Fruit fly (Drosophila melanogaster) whole organism, embryonic: ENCODE results near the gene CG34417.

ENCODE experiments used
- CG10431 ChIP-seq: fragments of 200-800 bp; sonication (Bioruptor generic); optimal IDR thresholded peaks from 3 replicates; lab custom pipeline; 2018; ENCODE audit warnings: missing biosample characterization, mild to moderate bottlenecking, missing genetic modification characterization
- CG11504 ChIP-seq: fragments of 200-800 bp; sonication (Bioruptor generic); optimal IDR thresholded peaks from 3 replicates; lab custom pipeline; 2019; ENCODE audit warnings: missing biosample characterization, mild to moderate bottlenecking, missing genetic modification characterization, moderate library complexity
- CG15601 ChIP-seq: fragments of 200-800 bp; sonication (Bioruptor generic); optimal IDR thresholded peaks from 3 replicates; lab custom pipeline; 2019; ENCODE audit warnings: missing biosample characterization, mild to moderate bottlenecking, missing genetic modification characterization, moderate library complexity
- CG17361 ChIP-seq: fragments of 200-800 bp; sonication (Bioruptor generic); IDR thresholded peaks from 3 replicates; pipeline ENCODE4 v1.3.6; 2022; ENCODE audit warnings: missing biosample characterization, missing genetic modification characterization
- CG18476 ChIP-seq: fragments of 200-800 bp; sonication (Bioruptor generic); optimal IDR thresholded peaks from 2 replicates; lab custom pipeline; 2016; ENCODE audit warnings: missing biosample characterization, mild to moderate bottlenecking, missing genetic modification characterization
- CG18764 ChIP-seq: fragments of 200-800 bp; sonication (Bioruptor generic); optimal IDR thresholded peaks from 3 replicates; lab custom pipeline; 2016; ENCODE audit warnings: missing biosample characterization, missing genetic modification characterization
- CG32532 ChIP-seq: fragments of 200-800 bp; sonication (Bioruptor generic); IDR thresholded peaks from 2 replicates; pipeline ENCODE4 v1.3.6; 2022; ENCODE audit warnings: missing biosample characterization, missing genetic modification characterization
- CG3281 ChIP-seq: fragments of 200-800 bp; sonication (Bioruptor generic); optimal IDR thresholded peaks from 3 replicates; lab custom pipeline; 2017; ENCODE audit warnings: missing biosample characterization, mild to moderate bottlenecking, missing genetic modification characterization
- CG3995 ChIP-seq: fragments of 200-800 bp; sonication (Bioruptor generic); optimal IDR thresholded peaks from 3 replicates; lab custom pipeline; 2016; ENCODE audit warnings: missing biosample characterization, missing genetic modification characterization
- CG4404 ChIP-seq: fragments of 200-800 bp; sonication (Bioruptor generic); IDR thresholded peaks from 2 replicates; pipeline ENCODE4 v1.3.6; 2022; ENCODE audit warnings: missing biosample characterization, missing genetic modification characterization
- CG5245 ChIP-seq: fragments of 200-800 bp; sonication (Bioruptor generic); optimal IDR thresholded peaks from 3 replicates; lab custom pipeline; 2016; ENCODE audit warnings: missing biosample characterization, missing genetic modification characterization
- CG5953 ChIP-seq: fragments of 200-800 bp; sonication (Bioruptor generic); IDR thresholded peaks from 2 replicates; pipeline ENCODE4 v1.3.6; 2022; ENCODE audit warnings: missing biosample characterization, missing genetic modification characterization
- CG8290 ChIP-seq, 3 experiments: fragments of 200-800 bp; sonication (Bioruptor generic); optimal IDR thresholded peaks; 2 replicates each; lab custom pipeline; 2016 to 2019; ENCODE audit warnings: missing biosample characterization in 3 of 3, missing genetic modification characterization in 3 of 3, mild to moderate bottlenecking in 2 of 3, moderate library complexity in 1 of 3
- Camta ChIP-seq: fragments of 200-800 bp; sonication (Bioruptor generic); optimal IDR thresholded peaks from 2 replicates; lab custom pipeline; 2016; ENCODE audit warnings: missing biosample characterization, missing genetic modification characterization
- Chrac-16 ChIP-seq: fragments of 200-800 bp; sonication (Bioruptor generic); optimal IDR thresholded peaks from 3 replicates; lab custom pipeline; 2016; ENCODE audit warnings: missing biosample characterization, missing genetic modification characterization
- Gsc ChIP-seq: fragments of 200-800 bp; sonication (Bioruptor generic); IDR thresholded peaks from 2 replicates; pipeline ENCODE4 v1.3.6; 2022; ENCODE audit warnings: missing biosample characterization, missing genetic modification characterization
- HHEX ChIP-seq: fragments of 200-800 bp; sonication (Bioruptor generic); optimal IDR thresholded peaks from 3 replicates; lab custom pipeline; 2017; ENCODE audit warnings: missing biosample characterization, mild to moderate bottlenecking, missing genetic modification characterization, missing genetic modification reagents
- HmgZ ChIP-seq: fragments of 200-800 bp; sonication (Bioruptor generic); optimal IDR thresholded peaks from 2 replicates; lab custom pipeline; 2018; ENCODE audit warnings: missing biosample characterization, mild to moderate bottlenecking, missing genetic modification characterization
- Hr3 ChIP-seq: fragments of 200-800 bp; sonication (Bioruptor generic); optimal IDR thresholded peaks from 3 replicates; lab custom pipeline; 2016; ENCODE audit warnings: missing biosample characterization, missing genetic modification characterization
- Mrtf ChIP-seq: fragments of 200-800 bp; sonication (Bioruptor generic); IDR thresholded peaks from 3 replicates; pipeline ENCODE4 v1.3.6; 2022; ENCODE audit warnings: missing biosample characterization, missing genetic modification characterization
- NFAT ChIP-seq: fragments of 200-800 bp; sonication (Bioruptor generic); IDR thresholded peaks from 2 replicates; pipeline ENCODE4 v1.3.6; 2022; ENCODE audit warnings: missing biosample characterization, missing genetic modification characterization
- Oli ChIP-seq: fragments of 200-800 bp; sonication (Bioruptor generic); optimal IDR thresholded peaks from 2 replicates; lab custom pipeline; 2018; ENCODE audit warnings: missing biosample characterization, mild to moderate bottlenecking, missing genetic modification characterization, moderate library complexity
- Spps ChIP-seq: fragments of 200-800 bp; sonication (Bioruptor generic); optimal IDR thresholded peaks from 2 replicates; lab custom pipeline; 2018; ENCODE audit warnings: missing biosample characterization, mild to moderate bottlenecking, missing genetic modification characterization
- Sry-δ ChIP-seq: fragments of 200-800 bp; sonication (Bioruptor generic); optimal IDR thresholded peaks from 2 replicates; lab custom pipeline; 2016; ENCODE audit warnings: missing biosample characterization, missing genetic modification characterization
- abd-A ChIP-seq: fragments of 200-800 bp; sonication (Bioruptor generic); optimal IDR thresholded peaks from 3 replicates; lab custom pipeline; 2019; ENCODE audit warnings: missing biosample characterization, mild to moderate bottlenecking, missing genetic modification characterization, moderate library complexity
- al ChIP-seq: fragments of 200-800 bp; sonication (Bioruptor generic); IDR thresholded peaks from 2 replicates; pipeline ENCODE4 v1.3.6; 2022; ENCODE audit warnings: missing biosample characterization, missing genetic modification characterization
- ato ChIP-seq: fragments of 200-800 bp; sonication (Bioruptor generic); IDR thresholded peaks from 2 replicates; pipeline ENCODE4 v1.3.6; 2022; ENCODE audit warnings: missing biosample characterization, missing genetic modification characterization; ENCODE audit not compliant: partially characterized antibody
- bowl ChIP-seq: fragments of 200-800 bp; sonication (Bioruptor generic); IDR thresholded peaks from 2 replicates; pipeline ENCODE4 v1.3.6; 2022; ENCODE audit warnings: missing biosample characterization, missing genetic modification characterization
- crol ChIP-seq: fragments of 200-800 bp; sonication (Bioruptor generic); IDR thresholded peaks from 2 replicates; pipeline ENCODE4 v1.3.6; 2022; ENCODE audit warnings: missing biosample characterization, missing genetic modification characterization
- cwo ChIP-seq: fragments of 200-800 bp; sonication (Bioruptor generic); optimal IDR thresholded peaks from 3 replicates; lab custom pipeline; 2017; ENCODE audit warnings: missing biosample characterization, missing genetic modification characterization, mild to moderate bottlenecking, moderate library complexity, missing genetic modification reagents
- dan ChIP-seq: fragments of 200-800 bp; sonication (Bioruptor generic); IDR thresholded peaks from 2 replicates; pipeline ENCODE4 v1.3.6; 2022; ENCODE audit warnings: missing biosample characterization, missing genetic modification characterization
- dati ChIP-seq: fragments of 200-800 bp; sonication (Bioruptor generic); IDR thresholded peaks from 2 replicates; pipeline ENCODE4 v1.3.6; 2022; ENCODE audit warnings: missing biosample characterization, missing genetic modification characterization
- dmrt99B ChIP-seq: fragments of 200-800 bp; sonication (Bioruptor generic); optimal IDR thresholded peaks from 2 replicates; lab custom pipeline; 2018; ENCODE audit warnings: missing biosample characterization, mild to moderate bottlenecking, missing genetic modification characterization, moderate library complexity
- dpn ChIP-seq, 2 experiments: fragments of 200-800 bp; sonication (Bioruptor generic); optimal IDR thresholded peaks; 3 replicates each; lab custom pipeline; 2016; ENCODE audit warnings: missing biosample characterization in 2 of 2, missing genetic modification characterization in 2 of 2
- dysf ChIP-seq: fragments of 200-800 bp; sonication (Bioruptor generic); IDR thresholded peaks from 3 replicates; pipeline ENCODE4 v1.3.6; 2022; ENCODE audit warnings: missing biosample characterization, missing genetic modification characterization
- esg ChIP-seq: fragments of 200-800 bp; sonication (Bioruptor generic); conservative IDR thresholded peaks from 2 replicates; pipeline ENCODE4 v1.3.6; 2022; ENCODE audit warnings: missing biosample characterization, missing genetic modification characterization
- fd64A ChIP-seq: fragments of 200-800 bp; sonication (Bioruptor generic); optimal IDR thresholded peaks from 3 replicates; lab custom pipeline; 2018; ENCODE audit warnings: missing biosample characterization, mild to moderate bottlenecking, missing genetic modification characterization
- fu2 ChIP-seq: fragments of 200-800 bp; sonication (Bioruptor generic); optimal IDR thresholded peaks from 2 replicates; lab custom pipeline; 2016; ENCODE audit warnings: missing biosample characterization, missing genetic modification characterization
- gro ChIP-seq: fragments of 200-800 bp; sonication (Bioruptor generic); optimal IDR thresholded peaks from 2 replicates; lab custom pipeline; 2016; ENCODE audit warnings: missing biosample characterization, missing genetic modification characterization
- her ChIP-seq: fragments of 200-800 bp; sonication (Bioruptor generic); optimal IDR thresholded peaks from 2 replicates; lab custom pipeline; 2016; ENCODE audit warnings: missing biosample characterization, missing genetic modification characterization
- jumu ChIP-seq: fragments of 200-800 bp; sonication (Bioruptor generic); optimal IDR thresholded peaks from 3 replicates; lab custom pipeline; 2016; ENCODE audit warnings: missing biosample characterization, missing genetic modification characterization
- knrl ChIP-seq: fragments of 200-800 bp; sonication (Bioruptor generic); IDR thresholded peaks from 3 replicates; pipeline ENCODE4 v1.3.6; 2022; ENCODE audit warnings: missing biosample characterization, missing genetic modification characterization; ENCODE audit not compliant: partially characterized antibody
- nerfin-2 ChIP-seq: fragments of 200-800 bp; sonication (Bioruptor generic); IDR thresholded peaks from 2 replicates; pipeline ENCODE4 v1.3.6; 2022; ENCODE audit warnings: missing biosample characterization, missing genetic modification characterization; ENCODE audit not compliant: partially characterized antibody
- pita ChIP-seq: fragments of 200-800 bp; sonication (Bioruptor generic); optimal IDR thresholded peaks from 2 replicates; lab custom pipeline; 2017; ENCODE audit warnings: missing biosample characterization, mild to moderate bottlenecking, missing genetic modification characterization
- row ChIP-seq: fragments of 200-800 bp; sonication (Bioruptor generic); IDR thresholded peaks from 3 replicates; pipeline ENCODE4 v1.3.6; 2022; ENCODE audit warnings: missing biosample characterization, missing genetic modification characterization
- seq ChIP-seq: fragments of 200-800 bp; sonication (Bioruptor generic); IDR thresholded peaks from 2 replicates; pipeline ENCODE4 v1.3.6; 2022; ENCODE audit warnings: missing biosample characterization, missing genetic modification characterization
- sr ChIP-seq: fragments of 200-800 bp; sonication (Bioruptor generic); IDR thresholded peaks from 3 replicates; pipeline ENCODE4 v1.3.6; 2022; ENCODE audit warnings: missing biosample characterization, missing genetic modification characterization
- ssp ChIP-seq: fragments of 200-800 bp; sonication (Bioruptor generic); IDR thresholded peaks from 2 replicates; pipeline ENCODE4 v1.3.6; 2022; ENCODE audit warnings: missing biosample characterization, missing genetic modification characterization
- sug ChIP-seq: fragments of 200-800 bp; optimal IDR thresholded peaks from 2 replicates; lab custom pipeline; 2019; ENCODE audit warnings: missing biosample characterization, mild to moderate bottlenecking, missing genetic modification characterization, moderate library complexity
- tll ChIP-seq, 2 experiments: fragments of 200-800 bp in 1 of 2; fragments of >200 bp in 1 of 2; sonication (Bioruptor generic) in 1 of 2; optimal IDR thresholded peaks; 2 replicates each; lab custom pipeline; 2017 to 2019; ENCODE audit warnings: missing biosample characterization in 2 of 2, missing genetic modification characterization in 2 of 2, mild to moderate bottlenecking in 1 of 2, moderate library complexity in 1 of 2
- tna ChIP-seq: fragments of 200-800 bp; sonication (Bioruptor generic); IDR thresholded peaks from 2 replicates; pipeline ENCODE4 v1.3.6; 2022; ENCODE audit warnings: missing biosample characterization, missing genetic modification characterization; ENCODE audit not compliant: partially characterized antibody

CG34417 gene

DNA sequence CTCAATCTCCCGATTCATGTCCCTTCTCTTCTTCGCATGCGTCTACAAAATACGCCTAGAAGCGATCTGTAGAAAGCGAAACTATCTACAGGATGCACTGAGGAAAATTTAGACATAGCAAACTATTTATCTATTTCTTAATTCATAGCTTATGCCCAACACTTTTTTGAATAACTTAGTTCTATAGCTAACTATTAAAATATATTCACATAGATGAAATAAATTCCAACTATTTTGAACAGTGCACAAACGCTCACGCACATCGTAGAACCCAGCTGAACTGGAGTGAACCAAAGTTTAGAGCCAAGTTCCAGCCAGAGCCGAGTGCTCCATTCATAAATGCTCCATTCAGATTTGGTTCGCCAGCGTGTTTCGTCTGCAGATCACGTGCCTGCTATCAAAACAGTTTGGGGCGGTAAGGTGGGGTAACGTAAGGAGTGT is 81.0 kb downstream of the CG34417 start (continued):
- TF ChIP-seq CG11504 (tag; lab: Kevin White, UChicago) (peak; percentile 53), fu2 (GFP tag; lab: Kevin White, UChicago) (no peak), esg (peak; percentile 41; the same call in 1 of the 2 replicates), CG18476 (GFP tag; lab: Kevin White, UChicago) (peak; percentile 23), cwo (GFP tag; lab: Kevin White, UChicago) (peak; percentile 78), Mrtf (GFP tag; lab: Robert Waterston, UW) (no peak), dati (GFP tag; lab: Robert Waterston, UW) (0 out of 2 replicates have a peak, but pooled peaks have one; percentile 2), CG10431 (GFP tag; lab: Kevin White, UChicago) (no peak), fd64A (GFP tag; lab: Kevin White, UChicago) (no peak), pita (GFP tag; lab: Kevin White, UChicago) (no peak), dmrt99B (tag; lab: Kevin White, UChicago) (peak; percentile 35), HmgZ (tag; lab: Kevin White, UChicago) (peak; percentile 27), Sry-δ (no peak), CG8290 (GFP tag; optimal IDR thresholded peaks at IDR 0.05; lab: Kevin White, UChicago) (peak; percentile 40), CG8290 (tag; optimal IDR thresholded peaks at IDR 0.05; lab: Kevin White, UChicago) (peak in 1 of 2 experiments; percentile 14), gro (GFP tag; lab: Kevin White, UChicago) (peak; percentile 33), CG3995 (GFP tag; lab: Kevin White, UChicago) (no peak), CG4404 (GFP tag; lab: Robert Waterston, UW) (peak; percentile 41; the same call in 1 of the 2 replicates), Camta (GFP tag; lab: Kevin White, UChicago) (peak; percentile 34), Oli (tag; lab: Kevin White, UChicago) (peak; percentile 33), sr (no peak), Hr3 (peak; percentile 26), Chrac-16 (GFP tag; lab: Kevin White, UChicago) (peak; percentile 11), her (no peak), crol (no peak), al (GFP tag; lab: Robert Waterston, UW) (peak; percentile 62), seq (0 out of 2 replicates have a peak, but pooled peaks have one; percentile 20), dpn (GFP tag; optimal IDR thresholded peaks at IDR 0.05; lab: Kevin White, UChicago) (peak; percentile 37 to 43), HHEX (GFP tag; lab: Kevin White, UChicago) (no peak), tll (GFP tag; optimal IDR thresholded peaks at IDR 0.05; lab: Kevin White, UChicago) (no peak), row (peak; percentile 56), CG17361 (peak; percentile 40; the same call in 1 of the 3 replicates), nerfin-2 (GFP tag; lab: Robert Waterston, UW) (no peak), CG5953 (GFP tag; lab: Robert Waterston, UW) (no peak), jumu (GFP tag; lab: Kevin White, UChicago) (peak; percentile 27), knrl (GFP tag; lab: Robert Waterston, UW) (no peak), CG3281 (GFP tag; lab: Kevin White, UChicago) (peak; percentile 15), abd-A (tag; lab: Kevin White, UChicago) (no peak), ato (no peak), dan (GFP tag; lab: Robert Waterston, UW) (no peak), bowl (GFP tag; lab: Robert Waterston, UW) (no peak), Gsc (GFP tag; lab: Robert Waterston, UW) (no peak), tna (GFP tag; lab: Robert Waterston, UW) (no peak), CG18764 (GFP tag; lab: Kevin White, UChicago) (peak; percentile 24), ssp (GFP tag; lab: Robert Waterston, UW) (no peak), CG32532 (GFP tag; lab: Robert Waterston, UW) (peak; percentile 73), CG15601 (tag; lab: Kevin White, UChicago) (peak; percentile 10), Spps (peak; percentile 4), dysf (GFP tag; lab: Robert Waterston, UW) (peak; percentile 72), CG5245 (peak; percentile 45), NFAT (GFP tag; lab: Robert Waterston, UW) (peak; percentile 47), sug (no peak)
